Fruit fly (Drosophila melanogaster): Measurements from ENCODE around the gene RecQ4.

The RecQ4 gene

DNA sequence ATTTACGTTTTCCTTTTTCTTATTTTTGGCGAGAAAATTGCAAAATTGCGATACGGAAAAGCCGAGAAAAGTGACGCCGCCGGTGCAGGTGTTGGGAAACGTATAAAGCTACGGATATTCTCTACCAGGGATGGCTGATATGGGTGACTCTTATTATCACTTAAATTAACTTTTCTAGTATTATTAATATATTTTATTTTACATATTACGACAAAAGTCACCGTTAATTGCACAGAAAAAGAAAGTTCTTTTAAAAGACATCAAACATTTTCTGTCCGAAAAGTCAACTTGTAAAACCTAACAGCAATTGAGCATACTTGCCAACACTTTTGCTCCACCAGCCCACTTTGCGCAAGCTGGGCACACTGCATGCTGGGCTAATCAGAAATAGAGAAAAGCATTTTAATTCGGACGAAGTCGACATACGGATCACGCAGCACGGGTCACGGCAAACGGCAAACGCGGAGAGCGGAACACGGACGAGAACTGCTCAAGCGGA is 48.0 kb downstream of the RecQ4 start, which contains the start of the genes Cds and Uba2 (continued):
- peak; percentile 90 for TF ChIP-seq CG6689 (GFP tag; IDR thresholded peaks at IDR 0.05)
- peak; percentile 75; the same call in 2 of the 3 replicates for TF ChIP-seq CG3726 (GFP tag; IDR thresholded peaks at IDR 0.05)
- TF ChIP-seq CG6765 (GFP tag; optimal IDR thresholded peaks at IDR 0.05) = peak; percentile 89
- TF ChIP-seq CG7745 (tag; optimal IDR thresholded peaks at IDR 0.05) = no peak
- TF ChIP-seq CG18262 (tag; optimal IDR thresholded peaks at IDR 0.05) = peak; percentile 86
- peak; percentile 84 for TF ChIP-seq ems (GFP tag; optimal IDR thresholded peaks at IDR 0.05)
- peak; percentile 83 for TF ChIP-seq cwo (GFP tag; optimal IDR thresholded peaks at IDR 0.05)
- TF ChIP-seq CG10462 (GFP tag; optimal IDR thresholded peaks at IDR 0.05) = peak; percentile 83
- TF ChIP-seq HLHmδ (GFP tag; optimal IDR thresholded peaks at IDR 0.05) = no peak
- TF ChIP-seq CG13775 (GFP tag; optimal IDR thresholded peaks at IDR 0.05) = peak; percentile 95
- TF ChIP-seq CG3281 (GFP tag; optimal IDR thresholded peaks at IDR 0.05) = peak; percentile 95
- peak; percentile 94 for TF ChIP-seq Sox102F (GFP tag; optimal IDR thresholded peaks at IDR 0.05)
- peak; percentile 35; the same call in 1 of the 3 replicates for TF ChIP-seq Doc3 (GFP tag; IDR thresholded peaks at IDR 0.05; ENCODE audit: partially characterized antibody)
- TF ChIP-seq wdn (GFP tag; IDR thresholded peaks at IDR 0.05) = peak; percentile 87
- no peak for TF ChIP-seq pros (GFP tag; optimal IDR thresholded peaks at IDR 0.05)
- peak; percentile 87 for TF ChIP-seq dmrt99B (tag; optimal IDR thresholded peaks at IDR 0.05)
- TF ChIP-seq Atf3 (GFP tag; optimal IDR thresholded peaks at IDR 0.05) = peak; percentile 49
- peak; percentile 92 for TF ChIP-seq slou (GFP tag; optimal IDR thresholded peaks at IDR 0.05)
- peak; percentile 94 for TF ChIP-seq CoRest (tag; optimal IDR thresholded peaks at IDR 0.05)
- peak; percentile 94 for TF ChIP-seq nmo (GFP tag; optimal IDR thresholded peaks at IDR 0.05)
- peak; percentile 24; the same call in 1 of the 3 replicates for TF ChIP-seq sr (GFP tag; IDR thresholded peaks at IDR 0.05)
- TF ChIP-seq jumu (GFP tag; optimal IDR thresholded peaks at IDR 0.05) = peak; percentile 71
- peak; percentile 93 for TF ChIP-seq CG10147 (GFP tag; optimal IDR thresholded peaks at IDR 0.05)
- 0 out of 2 replicates have a peak, but pooled peaks have one; percentile 28 for TF ChIP-seq sim (GFP tag; IDR thresholded peaks at IDR 0.05)
- TF ChIP-seq Sox100B (GFP tag; optimal IDR thresholded peaks at IDR 0.05) = peak; percentile 90
- TF ChIP-seq CG1603 (tag; optimal IDR thresholded peaks at IDR 0.05) = peak; percentile 50
- peak; percentile 73 for TF ChIP-seq E2f2 (GFP tag; IDR thresholded peaks at IDR 0.05)
- TF ChIP-seq CG9215 (GFP tag; IDR thresholded peaks at IDR 0.05) = peak; percentile 93
- peak; percentile 99 for TF ChIP-seq Vsx1 (GFP tag; optimal IDR thresholded peaks at IDR 0.05)
- no peak for TF ChIP-seq lov (optimal IDR thresholded peaks at IDR 0.05)
- peak; percentile 77 for TF ChIP-seq lov (GFP tag; IDR thresholded peaks at IDR 0.05)
- TF ChIP-seq Gsc (GFP tag; IDR thresholded peaks at IDR 0.05) = peak; percentile 62; the same call in 1 of the 2 replicates
- TF ChIP-seq nerfin-1 (tag; optimal IDR thresholded peaks at IDR 0.05) = peak; percentile 92
- TF ChIP-seq kni (GFP tag; optimal IDR thresholded peaks at IDR 0.05) = peak; percentile 76
- peak; percentile 62; the same call in 1 of the 2 replicates for TF ChIP-seq gt (GFP tag; IDR thresholded peaks at IDR 0.05)
- TF ChIP-seq phol (tag; optimal IDR thresholded peaks at IDR 0.05) = peak; percentile 94
- TF ChIP-seq unpg (GFP tag; optimal IDR thresholded peaks at IDR 0.05) = peak; percentile 93
- peak; percentile 61 for TF ChIP-seq ac (GFP tag; optimal IDR thresholded peaks at IDR 0.05)
- TF ChIP-seq oc (tag; optimal IDR thresholded peaks at IDR 0.05) = peak; percentile 85
- TF ChIP-seq Pdp1 (GFP tag; optimal IDR thresholded peaks at IDR 0.05) = peak; percentile 69 to 80
- peak; percentile 80 for TF ChIP-seq CG2875 (GFP tag; optimal IDR thresholded peaks at IDR 0.05)
- peak; percentile 86 for TF ChIP-seq CG13624 (GFP tag; optimal IDR thresholded peaks at IDR 0.05)
- TF ChIP-seq CG4282 (GFP tag; optimal IDR thresholded peaks at IDR 0.05) = peak; percentile 38
- peak; percentile 94 for TF ChIP-seq bcd (GFP tag; optimal IDR thresholded peaks at IDR 0.05)
- no peak for TF ChIP-seq Lim3 (GFP tag; IDR thresholded peaks at IDR 0.05)
- TF ChIP-seq CG17385 (GFP tag; optimal IDR thresholded peaks at IDR 0.05) = peak; percentile 89
- TF ChIP-seq CG8359 (GFP tag; optimal IDR thresholded peaks at IDR 0.05; ENCODE audit: borderline replicate concordance) = peak; percentile 61
- TF ChIP-seq CG11093 (GFP tag; IDR thresholded peaks at IDR 0.05) = peak; percentile 84
- peak; percentile 71 for TF ChIP-seq gfzf (GFP tag; optimal IDR thresholded peaks at IDR 0.05)
